Fruit fly (Drosophila melanogaster) whole organism, pupa: ENCODE results near the gene S-Lap2.

Source experiments
- CG14655 ChIP-seq: fragments of 200-800 bp; sonication (Bioruptor generic); optimal IDR thresholded peaks from 3 replicates; lab custom pipeline; 2017; ENCODE audit warnings: mild to moderate bottlenecking, missing biosample characterization, missing genetic modification reagents, missing genetic modification characterization
- CG15710 ChIP-seq: fragments of 200-800 bp; sonication (Bioruptor generic); optimal IDR thresholded peaks from 2 replicates; lab custom pipeline; 2018; ENCODE audit warnings: missing biosample characterization, mild to moderate bottlenecking, missing genetic modification characterization, moderate library complexity
- CG17806 ChIP-seq: fragments of 200-800 bp; sonication (Bioruptor generic); optimal IDR thresholded peaks from 2 replicates; lab custom pipeline; 2018; ENCODE audit warnings: missing biosample characterization, mild to moderate bottlenecking, missing genetic modification characterization, moderate library complexity
- CG32121 ChIP-seq: fragments of 200-800 bp; sonication (Bioruptor generic); IDR thresholded peaks from 2 replicates; pipeline ENCODE4 v1.3.6; 2022; ENCODE audit warnings: missing biosample characterization, missing genetic modification characterization
- CG8159 ChIP-seq: fragments of 200-800 bp; sonication (Bioruptor generic); optimal IDR thresholded peaks from 3 replicates; lab custom pipeline; 2018; ENCODE audit warnings: missing biosample characterization, mild to moderate bottlenecking, missing genetic modification characterization, moderate library complexity
- CG8301 ChIP-seq: fragments of 200-800 bp; sonication (Bioruptor generic); optimal IDR thresholded peaks from 2 replicates; lab custom pipeline; 2018; ENCODE audit warnings: missing biosample characterization, mild to moderate bottlenecking, missing genetic modification characterization
- D1 ChIP-seq: fragments of 200-800 bp; sonication (Bioruptor generic); optimal IDR thresholded peaks from 2 replicates; lab custom pipeline; 2018; ENCODE audit warnings: missing biosample characterization, mild to moderate bottlenecking, missing genetic modification characterization, moderate library complexity
- Pif1B ChIP-seq: fragments of 200-800 bp; sonication (Bioruptor generic); optimal IDR thresholded peaks from 3 replicates; lab custom pipeline; 2016; ENCODE audit warnings: missing biosample characterization, missing genetic modification characterization
- gl ChIP-seq: fragments of 200-800 bp; sonication (Bioruptor generic); optimal IDR thresholded peaks from 2 replicates; lab custom pipeline; 2018; ENCODE audit warnings: missing biosample characterization, mild to moderate bottlenecking, missing genetic modification characterization

DNA sequence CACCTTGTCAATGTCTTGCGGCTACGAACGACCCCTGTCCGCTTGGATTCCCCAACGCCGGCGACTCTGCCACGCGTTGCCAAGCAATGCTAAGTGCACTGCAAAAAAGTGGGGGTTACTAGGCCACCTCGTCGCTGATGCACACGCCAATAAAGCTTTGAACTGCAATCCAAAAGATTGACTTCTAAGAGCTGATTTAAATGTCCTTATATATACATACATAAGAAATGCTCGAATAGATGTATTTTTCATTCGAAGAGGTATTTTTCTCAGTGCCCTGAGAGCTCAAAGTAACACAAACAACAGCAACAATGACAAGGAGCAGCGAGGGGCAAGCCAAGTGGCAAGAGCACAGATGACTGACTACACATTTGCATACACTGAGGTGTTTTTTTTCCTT, 12.2 kb upstream of the S-Lap2 start:
- TF ChIP-seq CG32121 (GFP tag; lab: Robert Waterston, UW) (peak; percentile 42; the same call in 1 of the 2 replicates), CG17806 (no peak), gl (tag; lab: Kevin White, UChicago) (no peak), Pif1B (no peak), CG15710 (peak; percentile 51), CG8301 (tag; lab: Kevin White, UChicago) (no peak), CG14655 (GFP tag; lab: Kevin White, UChicago) (peak; percentile 36), CG8159 (tag; lab: Kevin White, UChicago) (peak; percentile 54), D1 (tag; lab: Kevin White, UChicago) (no peak)
